Fruit fly (Drosophila melanogaster): ENCODE data around the gene Ugt37A1.

DNA sequence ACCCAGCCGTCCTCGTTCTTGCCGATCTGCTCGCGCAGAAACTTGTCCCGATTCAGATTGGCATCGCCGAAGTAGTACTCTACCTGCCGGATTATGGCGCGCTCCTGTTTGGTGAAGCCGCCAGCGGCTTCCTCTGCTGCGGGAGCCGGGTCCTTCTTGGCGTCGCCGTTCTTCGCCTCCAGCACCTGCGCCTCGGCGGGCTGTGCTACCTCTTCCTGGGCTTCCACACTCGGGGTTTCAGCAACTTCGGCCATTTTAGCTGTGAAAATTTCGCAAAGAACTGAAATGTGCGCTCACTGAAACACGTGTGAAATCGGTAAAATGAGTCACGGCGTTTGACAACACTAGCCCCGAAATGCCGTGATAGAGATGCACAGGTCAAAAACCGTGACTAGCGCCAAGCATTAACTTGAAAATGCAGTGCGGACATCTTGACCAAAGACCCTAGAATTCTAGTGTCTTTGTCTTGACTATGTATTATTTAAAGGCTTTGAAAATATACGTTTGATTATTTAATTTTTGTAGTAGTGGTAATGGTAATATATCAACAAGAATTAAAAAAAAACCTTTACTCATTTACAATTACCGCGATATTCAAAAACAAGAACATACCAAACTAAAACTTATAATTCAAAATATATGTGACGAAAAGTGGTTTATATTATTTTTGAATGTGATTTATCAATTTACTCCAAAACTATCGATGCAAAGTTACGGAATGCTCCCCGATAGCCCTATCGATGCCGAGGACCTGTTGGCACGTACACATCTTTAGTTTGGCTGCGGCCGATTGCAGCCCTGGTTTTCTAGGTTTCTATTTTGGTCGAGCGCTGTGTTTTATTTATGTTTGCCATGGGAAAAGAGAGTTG, 24.0 kb downstream of the Ugt37A1 start, which contains the start of the genes La and RtGEF:
- TF ChIP-seq insv (optimal IDR thresholded peaks at IDR 0.05), result no peak
- no peak for TF ChIP-seq psq (optimal IDR thresholded peaks at IDR 0.05)

Data from Kc167 (cell line).